Fruit fly (Drosophila melanogaster) whole organism, pupa: ENCODE measurements around the gene CG43672.

Experiments used
- CG14655 ChIP-seq: fragments of 200-800 bp; sonication (Bioruptor generic); optimal IDR thresholded peaks from 3 replicates; lab custom pipeline; 2017; ENCODE audit warnings: mild to moderate bottlenecking, missing biosample characterization, missing genetic modification reagents, missing genetic modification characterization
- fd96Ca ChIP-seq: fragments of 200-800 bp; sonication (Bioruptor generic); IDR thresholded peaks from 3 replicates; pipeline ENCODE4 v1.3.6; 2022; ENCODE audit warnings: missing biosample characterization, missing genetic modification characterization
- rn ChIP-seq: fragments of 200-800 bp; sonication (Bioruptor generic); IDR thresholded peaks from 2 replicates; pipeline ENCODE4 v1.3.6; 2022; ENCODE audit warnings: missing biosample characterization, missing genetic modification characterization

DNA sequence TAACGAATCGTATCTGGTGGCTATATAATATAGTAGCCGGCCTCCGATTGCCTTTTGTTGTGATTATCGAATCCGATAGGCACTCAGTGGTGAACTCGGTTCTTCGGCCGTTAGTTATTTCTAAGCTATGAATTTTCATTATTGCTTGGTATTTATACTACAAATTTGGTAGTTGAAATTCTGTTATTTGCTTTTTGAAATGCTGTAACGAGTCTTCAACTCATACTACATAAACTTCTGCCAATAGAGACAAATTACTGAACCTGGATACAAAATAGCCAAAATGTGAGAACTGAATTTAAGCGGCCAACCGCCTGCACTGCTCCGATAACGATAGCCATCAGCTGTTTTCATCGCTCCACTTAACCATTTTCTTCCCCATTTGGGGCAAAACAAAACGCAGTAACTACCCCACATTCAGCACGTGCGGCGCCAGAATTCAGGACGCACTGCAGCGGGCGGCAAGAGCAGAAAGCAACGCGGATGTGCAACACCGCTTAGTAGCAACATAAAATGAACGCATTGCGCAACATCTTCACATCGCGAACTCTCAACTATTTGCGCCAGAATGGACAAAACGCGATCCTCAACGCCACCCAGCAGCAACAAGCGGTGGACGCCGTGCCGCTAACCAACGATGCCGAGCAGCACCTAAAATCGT lies 33.7 kb upstream of the CG43672 start, which contains the start of the genes CG11679 and CG8206:
- TF ChIP-seq rn (GFP tag; lab: Robert Waterston, UW) (no peak), CG14655 (GFP tag; lab: Kevin White, UChicago) (no peak), fd96Ca (GFP tag; lab: Robert Waterston, UW) (no peak; the same call in 2 of the 3 replicates)
